Worm (Caenorhabditis elegans): ENCODE data around the gene pxmp-4.

DNA sequence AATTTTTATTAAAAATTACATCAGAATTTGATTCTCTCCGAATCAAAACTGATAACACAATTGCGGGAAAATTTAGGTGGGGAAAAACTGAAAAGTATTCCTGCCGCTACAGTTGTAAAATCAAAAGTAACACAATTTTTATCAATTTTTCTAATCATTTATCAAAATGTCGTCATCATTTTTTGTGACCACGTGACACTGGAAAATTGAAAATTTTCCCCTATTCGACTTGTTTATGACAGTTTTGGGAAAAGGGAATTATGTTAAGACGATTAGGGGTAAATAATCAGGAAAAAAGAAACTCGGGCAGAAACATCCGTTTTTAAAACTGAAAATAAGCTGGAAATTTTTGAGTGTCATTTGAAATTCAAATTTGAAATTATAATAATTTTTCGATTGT, 40.1 kb downstream of the pxmp-4 start:
- TF ChIP-seq ceh-24 (tag; optimal IDR thresholded peaks at IDR 0.05) (no peak), pag-3 (tag; optimal IDR thresholded peaks at IDR 0.05; ENCODE audit: borderline replicate concordance) (no peak), pha-4 (tag; optimal IDR thresholded peaks at IDR 0.05) (no peak), ceh-22 (tag; optimal IDR thresholded peaks at IDR 0.05) (no peak), ama-1 (optimal IDR thresholded peaks at IDR 0.05) (no peak), nhr-11 (tag; optimal IDR thresholded peaks at IDR 0.05) (no peak), zip-5 (tag; optimal IDR thresholded peaks at IDR 0.05) (no peak), eyg-1 (tag; optimal IDR thresholded peaks at IDR 0.05) (no peak)
